Worm (Caenorhabditis elegans): Measurements from ENCODE around the gene srz-105.

The srz-105 gene

ce11 chrIV:16330508-16330907 is 5.8 kb downstream of the srz-105 start:
- TF ChIP-seq ama-1 (optimal IDR thresholded peaks at IDR 0.05) (no peak), C34F6.9 (tag; optimal IDR thresholded peaks at IDR 0.05) (no peak), nhr-77 (tag; optimal IDR thresholded peaks at IDR 0.05) (no peak), nhr-25 (tag; optimal IDR thresholded peaks at IDR 0.05) (no peak), ztf-4 (tag; optimal IDR thresholded peaks at IDR 0.05) (no peak), R02D3.7 (tag; optimal IDR thresholded peaks at IDR 0.05) (no peak), blmp-1 (tag; optimal IDR thresholded peaks at IDR 0.05; ENCODE audit: insufficient read depth) (no peak), sma-9 (GFP tag; optimal IDR thresholded peaks at IDR 0.05) (no peak), sma-9 (tag; optimal IDR thresholded peaks at IDR 0.05) (no peak)

- TF ChIP-seq lin-39 (tag; optimal IDR thresholded peaks at IDR 0.05) = no peak
- TF ChIP-seq R02D3.7 (tag; optimal IDR thresholded peaks at IDR 0.05) = no peak
- no peak for TF ChIP-seq unc-55 (GFP tag; optimal IDR thresholded peaks at IDR 0.05)
- no peak for TF ChIP-seq alr-1 (tag; optimal IDR thresholded peaks at IDR 0.05)
- TF ChIP-seq nhr-129 (tag; optimal IDR thresholded peaks at IDR 0.05) = no peak
- no peak for TF ChIP-seq unc-62 (GFP tag; optimal IDR thresholded peaks at IDR 0.05)
- no peak for TF ChIP-seq nhr-237 (tag; optimal IDR thresholded peaks at IDR 0.05)
- no peak for TF ChIP-seq aly-2 (tag; optimal IDR thresholded peaks at IDR 0.05)
- no peak for TF ChIP-seq Y55F3AM.14 (GFP tag; optimal IDR thresholded peaks at IDR 0.05)
- TF ChIP-seq mbf-1 (tag; optimal IDR thresholded peaks at IDR 0.05) = no peak
- TF ChIP-seq F13H6.1 (tag; optimal IDR thresholded peaks at IDR 0.05) = no peak
- TF ChIP-seq ceh-82 (tag; optimal IDR thresholded peaks at IDR 0.05) = no peak
- TF ChIP-seq zag-1 (tag; optimal IDR thresholded peaks at IDR 0.05) = no peak
- no peak for TF ChIP-seq unc-39 (tag; optimal IDR thresholded peaks at IDR 0.05)
- TF ChIP-seq ztf-1 (GFP tag; conservative IDR thresholded peaks at IDR 0.05) = no peak
- TF ChIP-seq nhr-77 (tag; optimal IDR thresholded peaks at IDR 0.05) = no peak
- no peak for TF ChIP-seq crh-2 (tag; optimal IDR thresholded peaks at IDR 0.05)
- no peak for TF ChIP-seq ztf-11 (tag; optimal IDR thresholded peaks at IDR 0.05)
These were observed 7.9 kb downstream of the srz-105 start, which contains the start of gene srz-71 for ce11 chrIV:16332585-16332984. srz-71 (plus strand) TSS chrIV:16332885.

ce11 chrIV:16333121-16333520 is 8.4 kb downstream of the srz-105 start:
- TF ChIP-seq blmp-1 (tag; optimal IDR thresholded peaks at IDR 0.05; ENCODE audit: insufficient read depth) (no peak), aly-2 (tag; optimal IDR thresholded peaks at IDR 0.05) (no peak), ceh-82 (tag; optimal IDR thresholded peaks at IDR 0.05) (no peak), mab-5 (tag; optimal IDR thresholded peaks at IDR 0.05) (no peak), ceh-16 (tag; optimal IDR thresholded peaks at IDR 0.05) (no peak), nhr-6 (tag; optimal IDR thresholded peaks at IDR 0.05) (no peak), mbf-1 (tag; optimal IDR thresholded peaks at IDR 0.05) (no peak), nhr-77 (tag; optimal IDR thresholded peaks at IDR 0.05) (no peak), lin-39 (tag; optimal IDR thresholded peaks at IDR 0.05) (no peak), ZK546.5 (tag; optimal IDR thresholded peaks at IDR 0.05) (no peak), zag-1 (tag; optimal IDR thresholded peaks at IDR 0.05) (no peak), lin-11 (tag; optimal IDR thresholded peaks at IDR 0.05) (no peak), unc-55 (GFP tag; optimal IDR thresholded peaks at IDR 0.05) (no peak), lsy-2 (tag; optimal IDR thresholded peaks at IDR 0.05) (no peak), Y55F3AM.14 (GFP tag; optimal IDR thresholded peaks at IDR 0.05) (no peak), crh-2 (tag; optimal IDR thresholded peaks at IDR 0.05) (no peak), gmeb-1 (tag; optimal IDR thresholded peaks at IDR 0.05) (no peak), C34F6.9 (tag; optimal IDR thresholded peaks at IDR 0.05) (no peak), nhr-23 (tag; optimal IDR thresholded peaks at IDR 0.05) (no peak)

DNA sequence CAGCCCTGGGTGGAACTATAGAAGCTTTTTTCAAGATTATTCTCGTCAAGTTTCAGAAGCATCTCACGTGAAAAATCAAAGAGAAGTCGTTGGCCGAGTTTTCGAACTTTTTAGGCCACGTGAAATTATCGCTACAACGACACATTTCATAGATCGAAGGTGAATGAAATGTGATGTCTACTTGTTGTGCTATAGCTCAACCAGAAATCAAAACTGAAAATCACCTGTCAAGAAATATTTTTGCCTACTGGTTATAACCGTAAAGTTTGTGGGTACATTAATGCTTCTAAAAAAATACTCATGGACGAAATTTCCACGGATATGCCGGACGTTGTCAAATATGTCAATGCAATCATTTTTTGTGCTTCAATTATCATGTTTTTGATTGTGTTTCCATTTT is 10.3 kb downstream of the srz-105 start, which contains the start of gene srz-38:
Gene srz-38 (plus strand): TSS at position 301 of the 400 bp plus-strand sequence.
- TF ChIP-seq zag-1 (tag; optimal IDR thresholded peaks at IDR 0.05) = no peak
- TF ChIP-seq sma-9 (GFP tag; optimal IDR thresholded peaks at IDR 0.05) = no peak
- TF ChIP-seq sma-9 (tag; optimal IDR thresholded peaks at IDR 0.05) = no peak
- no peak for TF ChIP-seq blmp-1 (tag; optimal IDR thresholded peaks at IDR 0.05; ENCODE audit: insufficient read depth)
- no peak for TF ChIP-seq unc-55 (GFP tag; optimal IDR thresholded peaks at IDR 0.05)

ce11 chrIV:16336721-16337120 is 12.0 kb downstream of the srz-105 start, which contains the start of gene C35D6.13:
C35D6.13 (plus strand) TSS chrIV:16337021.
- no peak for TF ChIP-seq peb-1 (tag; optimal IDR thresholded peaks at IDR 0.05)

All from whole organism, L2 larva.